Worm (Caenorhabditis elegans) whole organism, L4 larva: ENCODE data around the gene let-767.

Experiments used
- F10B5.3 ChIP-seq: sonication (generic microtip); optimal IDR thresholded peaks from 2 replicates; lab custom pipeline; 2016; ENCODE audit warnings: mild to moderate bottlenecking, missing genetic modification characterization, missing compliant biosample characterization
- F37D6.2 ChIP-seq: sonication (generic microtip); optimal IDR thresholded peaks from 2 replicates; lab custom pipeline; 2016; ENCODE audit warnings: mild to moderate bottlenecking, missing genetic modification characterization, missing compliant biosample characterization
- F44E2.7 ChIP-seq: fragments of 200-800 bp; sonication (Bioruptor generic); IDR thresholded peaks from 2 replicates; pipeline ENCODE4 v2.1.2; 2022; ENCODE audit warnings: missing genetic modification characterization, missing compliant biosample characterization
- F49E8.2 ChIP-seq: sonication (generic microtip); optimal IDR thresholded peaks from 2 replicates; lab custom pipeline; 2016; ENCODE audit warnings: missing compliant biosample characterization, mild to moderate bottlenecking, missing genetic modification characterization, borderline replicate concordance
- T20F7.1 ChIP-seq: fragments of 200-800 bp; sonication (Bioruptor generic); optimal IDR thresholded peaks from 2 replicates; lab custom pipeline; 2018; ENCODE audit warnings: mild to moderate bottlenecking, missing genetic modification characterization, missing compliant biosample characterization
- T26A8.4 ChIP-seq: fragments of 200-800 bp; sonication (Bioruptor generic); IDR thresholded peaks from 2 replicates; pipeline ENCODE4 v1.3.6; 2022; ENCODE audit warnings: missing genetic modification characterization, missing compliant biosample characterization
- Y48G9A.11 ChIP-seq: fragments of 200-800 bp; sonication (Bioruptor generic); IDR thresholded peaks from 2 replicates; pipeline ENCODE4 v1.3.6; 2022; ENCODE audit warnings: missing genetic modification reagents, missing genetic modification characterization, missing compliant biosample characterization
- Y5F2A.4 ChIP-seq: fragments of 200-800 bp; sonication (Bioruptor generic); optimal IDR thresholded peaks from 2 replicates; lab custom pipeline; 2018; ENCODE audit warnings: mild to moderate bottlenecking, missing genetic modification characterization, missing compliant biosample characterization
- Y75B8A.6 ChIP-seq: fragments of 200-800 bp; sonication (Bioruptor generic); IDR thresholded peaks from 2 replicates; pipeline ENCODE4 v1.3.6; 2022; ENCODE audit warnings: missing genetic modification reagents, missing genetic modification characterization, missing compliant biosample characterization
- ZK337.2 ChIP-seq: fragments of 200-800 bp; sonication (Bioruptor generic); IDR thresholded peaks from 2 replicates; pipeline ENCODE4 v1.3.6; 2022; ENCODE audit warnings: missing genetic modification reagents, missing genetic modification characterization, missing compliant biosample characterization
- ZK546.5 ChIP-seq, 2 experiments: sonication (generic microtip); optimal IDR thresholded peaks; 2 replicates each; lab custom pipeline; 2017; ENCODE audit warnings: missing biosample characterization in 2 of 2, missing genetic modification characterization in 2 of 2
- ama-1 ChIP-seq: fragments of 150-350 bp; optimal IDR thresholded peaks from 2 replicates; lab custom pipeline; 2014; ENCODE audit warnings: inconsistent platforms, mixed read lengths
- attf-4 ChIP-seq: sonication (generic microtip); optimal IDR thresholded peaks from 3 replicates; lab custom pipeline; 2017; ENCODE audit warnings: missing biosample characterization, missing genetic modification characterization
- ceh-20 ChIP-seq: fragments of 200-800 bp; sonication (Bioruptor generic); IDR thresholded peaks from 2 replicates; pipeline ENCODE4 v1.3.6; 2022; ENCODE audit warnings: missing genetic modification reagents, missing genetic modification characterization, missing compliant biosample characterization
- ceh-44 ChIP-seq: fragments of 200-800 bp; sonication (Bioruptor generic); IDR thresholded peaks from 2 replicates; pipeline ENCODE4 v1.3.6; 2022; ENCODE audit warnings: missing genetic modification reagents, missing genetic modification characterization, missing compliant biosample characterization
- cey-2 ChIP-seq: sonication (generic microtip); optimal IDR thresholded peaks from 3 replicates; lab custom pipeline; 2017; ENCODE audit warnings: missing genetic modification characterization, mild to moderate bottlenecking, missing compliant biosample characterization, antibody characterized with exemption, borderline replicate concordance; ENCODE audit not compliant: insufficient read depth
- daf-12 ChIP-seq: fragments of 150-350 bp; optimal IDR thresholded peaks from 2 replicates; lab custom pipeline; 2014; ENCODE audit warnings: missing biosample characterization, missing genetic modification reagents, missing genetic modification characterization
- daf-19 ChIP-seq: fragments of 200-800 bp; sonication (Bioruptor generic); conservative IDR thresholded peaks from 2 replicates; pipeline ENCODE4 v1.3.6; 2022; ENCODE audit warnings: missing genetic modification characterization, missing compliant biosample characterization
- dmd-6 ChIP-seq: fragments of 200-800 bp; sonication (Bioruptor generic); IDR thresholded peaks from 2 replicates; pipeline ENCODE4 v1.3.6; 2022; ENCODE audit warnings: missing genetic modification reagents, missing genetic modification characterization, missing compliant biosample characterization
- dpl-1 ChIP-seq: fragments of 150-350 bp; optimal IDR thresholded peaks from 2 replicates; lab custom pipeline; 2014; ENCODE audit warnings: missing biosample characterization, missing genetic modification reagents, missing genetic modification characterization
- egl-27 ChIP-seq: sonication (generic microtip); optimal IDR thresholded peaks from 3 replicates; lab custom pipeline; 2017; ENCODE audit warnings: missing biosample characterization, missing genetic modification reagents, missing genetic modification characterization
- hlh-30 ChIP-seq: sonication (generic microtip); optimal IDR thresholded peaks from 2 replicates; lab custom pipeline; 2017; ENCODE audit warnings: antibody characterized with exemption, mild to moderate bottlenecking, missing genetic modification characterization, missing compliant biosample characterization; ENCODE audit not compliant: insufficient read depth
- hmg-1.1 ChIP-seq: fragments of 200-800 bp; sonication (Bioruptor generic); IDR thresholded peaks from 2 replicates; pipeline ENCODE4 v1.3.6; 2022; ENCODE audit warnings: missing genetic modification reagents, missing genetic modification characterization, missing compliant biosample characterization
- jun-1 ChIP-seq: fragments of 150-350 bp; optimal IDR thresholded peaks from 2 replicates; lab custom pipeline; 2014; ENCODE audit warnings: missing biosample characterization, missing genetic modification reagents, missing genetic modification characterization
- lim-7 ChIP-seq: fragments of 200-800 bp; sonication (Bioruptor generic); IDR thresholded peaks from 2 replicates; pipeline ENCODE4 v1.3.6; 2022; ENCODE audit warnings: missing genetic modification characterization, missing compliant biosample characterization
- lin-29 ChIP-seq: fragments of 200-800 bp; sonication (Bioruptor generic); IDR thresholded peaks from 2 replicates; pipeline ENCODE4 v1.3.6; 2022; ENCODE audit warnings: missing genetic modification reagents, missing genetic modification characterization, missing compliant biosample characterization
- lin-38 ChIP-seq: fragments of 200-800 bp; sonication (Bioruptor generic); IDR thresholded peaks from 2 replicates; pipeline ENCODE4 v1.3.6; 2022; ENCODE audit warnings: missing genetic modification reagents, missing genetic modification characterization, missing compliant biosample characterization
- lin-39 ChIP-seq: fragments of 150-350 bp; optimal IDR thresholded peaks from 2 replicates; lab custom pipeline; 2014; ENCODE audit warnings: missing biosample characterization, missing genetic modification reagents, missing genetic modification characterization
- lsy-2 ChIP-seq, 2 experiments: fragments of 150-350 bp in 1 of 2; sonication (generic microtip) in 1 of 2; optimal IDR thresholded peaks; 2 replicates each; lab custom pipeline; 2014 to 2017; ENCODE audit warnings: missing biosample characterization in 2 of 2, missing genetic modification characterization in 2 of 2
- madf-9 ChIP-seq: fragments of 200-800 bp; sonication (Bioruptor generic); conservative IDR thresholded peaks from 2 replicates; pipeline ENCODE4 v1.3.6; 2022; ENCODE audit warnings: missing genetic modification reagents, missing genetic modification characterization, missing compliant biosample characterization
- mdl-1 ChIP-seq, 2 experiments: fragments of 150-350 bp in 1 of 2; sonication (generic microtip) in 1 of 2; optimal IDR thresholded peaks; 2 replicates each; lab custom pipeline; 2014 to 2017; ENCODE audit warnings: missing biosample characterization in 2 of 2, missing genetic modification characterization in 2 of 2
- mes-2 ChIP-seq: sonication (generic microtip); optimal IDR thresholded peaks from 2 replicates; lab custom pipeline; 2016; ENCODE audit warnings: missing genotype, mild to moderate bottlenecking, missing genetic modification characterization, missing compliant biosample characterization; ENCODE audit not compliant: poor library complexity, severe bottlenecking
- mxl-2 ChIP-seq: fragments of 200-800 bp; sonication (Bioruptor generic); conservative IDR thresholded peaks from 2 replicates; pipeline ENCODE4 v1.3.6; 2022; ENCODE audit warnings: missing genetic modification reagents, missing genetic modification characterization, missing compliant biosample characterization
- mxl-3 ChIP-seq: fragments of 200-800 bp; sonication (Bioruptor generic); optimal IDR thresholded peaks from 2 replicates; lab custom pipeline; 2018; ENCODE audit warnings: mild to moderate bottlenecking, missing genetic modification characterization, missing compliant biosample characterization
- nhr-10 ChIP-seq: fragments of 150-350 bp; optimal IDR thresholded peaks from 2 replicates; lab custom pipeline; 2014; ENCODE audit warnings: missing biosample characterization, missing genetic modification characterization
- nhr-102 ChIP-seq: sonication (generic microtip); optimal IDR thresholded peaks from 2 replicates; lab custom pipeline; 2016; ENCODE audit warnings: mild to moderate bottlenecking, missing genetic modification characterization, moderate library complexity, missing compliant biosample characterization
- nhr-42 ChIP-seq: fragments of 200-800 bp; sonication (Bioruptor generic); IDR thresholded peaks from 2 replicates; pipeline ENCODE4 v1.3.6; 2022; ENCODE audit warnings: missing genetic modification characterization, missing compliant biosample characterization
- nhr-76 ChIP-seq: fragments of 150-350 bp; optimal IDR thresholded peaks from 2 replicates; lab custom pipeline; 2014; ENCODE audit warnings: missing biosample characterization, missing genetic modification characterization
- nhr-77 ChIP-seq: fragments of 150-350 bp; optimal IDR thresholded peaks from 2 replicates; lab custom pipeline; 2014; ENCODE audit warnings: missing biosample characterization, missing genetic modification characterization
- pha-4 ChIP-seq, 2 experiments: fragments of 150-350 bp in 1 of 2; fragments of 200-800 bp in 1 of 2; sonication (Bioruptor generic) in 1 of 2; IDR thresholded peaks in 1 of 2; optimal IDR thresholded peaks in 1 of 2; 2 replicates each; pipeline versions ENCODE4 v1.3.6 to Lab custom; 2014 to 2022; ENCODE audit warnings: missing genetic modification characterization in 2 of 2, missing genetic modification reagents in 2 of 2, missing biosample characterization in 1 of 2, missing compliant biosample characterization in 1 of 2
- php-3 ChIP-seq: fragments of 200-800 bp; sonication (Bioruptor generic); IDR thresholded peaks from 2 replicates; pipeline ENCODE4 v1.3.6; 2022; ENCODE audit warnings: missing genetic modification reagents, missing genetic modification characterization, missing compliant biosample characterization
- sdz-12 ChIP-seq: fragments of 200-800 bp; sonication (Bioruptor generic); optimal IDR thresholded peaks from 2 replicates; lab custom pipeline; 2018; ENCODE audit warnings: mild to moderate bottlenecking, missing genetic modification characterization, missing compliant biosample characterization
- set-16 ChIP-seq: fragments of 200-800 bp; sonication (Bioruptor generic); IDR thresholded peaks from 2 replicates; pipeline ENCODE4 v1.3.6; 2022; ENCODE audit warnings: missing genetic modification reagents, missing genetic modification characterization, missing compliant biosample characterization
- skn-1 ChIP-seq: fragments of 150-350 bp; optimal IDR thresholded peaks from 2 replicates; lab custom pipeline; 2014; ENCODE audit warnings: missing biosample characterization, missing genetic modification characterization
- snpc-1.2 ChIP-seq: fragments of 200-800 bp; sonication (Bioruptor generic); IDR thresholded peaks from 2 replicates; pipeline ENCODE4 v1.3.6; 2022; ENCODE audit warnings: missing genetic modification reagents, missing genetic modification characterization, missing compliant biosample characterization
- tag-97 ChIP-seq: fragments of 200-800 bp; sonication (Bioruptor generic); IDR thresholded peaks from 2 replicates; pipeline ENCODE4 v1.3.6; 2022; ENCODE audit warnings: missing genetic modification characterization, missing compliant biosample characterization
- tra-1 ChIP-seq: fragments of 200-800 bp; sonication (Bioruptor generic); IDR thresholded peaks from 2 replicates; pipeline ENCODE4 v1.3.6; 2022; ENCODE audit warnings: missing genetic modification reagents, missing genetic modification characterization, missing compliant biosample characterization
- unc-130 ChIP-seq: sonication (generic microtip); optimal IDR thresholded peaks from 2 replicates; lab custom pipeline; 2016; ENCODE audit warnings: missing genetic modification reagents, missing genetic modification characterization, missing compliant biosample characterization
- zfp-3 ChIP-seq: fragments of 200-800 bp; sonication (Bioruptor generic); conservative IDR thresholded peaks from 2 replicates; pipeline ENCODE4 v1.3.6; 2022; ENCODE audit warnings: missing genetic modification reagents, missing genetic modification characterization, missing compliant biosample characterization
- zip-2 ChIP-seq: fragments of 150-350 bp; optimal IDR thresholded peaks from 2 replicates; lab custom pipeline; 2014; ENCODE audit warnings: missing biosample characterization, missing genetic modification characterization

let-767 gene

DNA sequence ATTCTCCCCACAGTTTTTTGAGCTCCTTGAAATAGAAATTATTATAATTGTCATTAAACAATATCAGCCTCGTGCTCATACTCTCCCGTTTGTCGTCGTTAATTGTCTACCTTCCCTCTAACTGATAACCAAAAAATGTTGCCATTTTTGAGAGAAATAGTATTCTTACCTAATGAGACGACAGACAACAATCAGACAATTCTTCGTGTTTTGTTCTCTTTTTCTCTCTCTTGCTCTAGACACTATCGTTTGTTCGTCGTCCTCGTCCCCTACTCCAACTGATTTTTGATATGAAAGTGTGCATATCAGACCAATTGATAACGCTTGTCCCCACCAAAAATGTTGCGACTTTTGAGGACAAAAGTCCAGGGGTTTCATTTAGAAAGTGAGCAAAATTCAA, 21.8 kb upstream of the let-767 start (continued):
- TF ChIP-seq madf-9 (GFP tag; lab: Robert Waterston, UW) (no peak), egl-27 (tag; lab: Kevin White, UChicago) (no peak), Y5F2A.4 (GFP tag; lab: Kevin White, UChicago) (no peak), daf-19 (GFP tag; lab: Robert Waterston, UW) (no peak), php-3 (peak; percentile 61; the same call in 1 of the 2 replicates), set-16 (GFP tag; lab: Robert Waterston, UW) (no peak), attf-4 (tag; lab: Kevin White, UChicago) (no peak), dpl-1 (GFP tag; lab: Kevin White, UChicago) (no peak), ZK546.5 (tag; optimal IDR thresholded peaks at IDR 0.05; lab: Kevin White, UChicago) (no peak), nhr-10 (no peak), F44E2.7 (GFP tag; lab: Robert Waterston, UW) (no peak), mxl-3 (GFP tag; lab: Kevin White, UChicago) (no peak), Y48G9A.11 (GFP tag; lab: Robert Waterston, UW) (no peak), T26A8.4 (no peak), mdl-1 (tag; optimal IDR thresholded peaks at IDR 0.05; lab: Kevin White, UChicago) (peak in 1 of 2 experiments; percentile 66), mes-2 (tag; lab: Kevin White, UChicago) (peak; percentile 2), F37D6.2 (tag; lab: Kevin White, UChicago) (no peak), zfp-3 (GFP tag; lab: Robert Waterston, UW) (no peak), ceh-44 (no peak), unc-130 (no peak), pha-4 (GFP tag; IDR thresholded peaks at IDR 0.05; lab: Robert Waterston, UW) (no peak), pha-4 (tag; optimal IDR thresholded peaks at IDR 0.05; lab: Kevin White, UChicago) (no peak), lim-7 (no peak), lsy-2 (tag; optimal IDR thresholded peaks at IDR 0.05; lab: Kevin White, UChicago) (peak; percentile 25 to 34), sdz-12 (GFP tag; lab: Kevin White, UChicago) (no peak), ama-1 (lab: Kevin White, UChicago) (no peak), Y75B8A.6 (no peak), mxl-2 (GFP tag; lab: Robert Waterston, UW) (no peak), F10B5.3 (tag; lab: Kevin White, UChicago) (no peak), T20F7.1 (GFP tag; lab: Kevin White, UChicago) (peak; percentile 46), hmg-1.1 (GFP tag; lab: Robert Waterston, UW) (no peak), nhr-102 (no peak), F49E8.2 (tag; lab: Kevin White, UChicago) (no peak), daf-12 (tag; lab: Kevin White, UChicago) (no peak), cey-2 (tag; lab: Kevin White, UChicago) (no peak), dmd-6 (GFP tag; lab: Robert Waterston, UW) (peak; percentile 93), jun-1 (tag; lab: Kevin White, UChicago) (no peak), lin-29 (GFP tag; lab: Robert Waterston, UW) (no peak), ceh-20 (GFP tag; lab: Robert Waterston, UW) (no peak), nhr-42 (GFP tag; lab: Robert Waterston, UW) (no peak), lin-39 (no peak), hlh-30 (peak; percentile 35), ZK337.2 (GFP tag; lab: Robert Waterston, UW) (no peak), zip-2 (peak; percentile 25), tag-97 (GFP tag; lab: Robert Waterston, UW) (no peak), tra-1 (GFP tag; lab: Robert Waterston, UW) (no peak), nhr-77 (tag; lab: Kevin White, UChicago) (peak; percentile 41), skn-1 (tag; lab: Kevin White, UChicago) (no peak), snpc-1.2 (no peak), nhr-76 (tag; lab: Kevin White, UChicago) (no peak), lin-38 (GFP tag; lab: Robert Waterston, UW) (no peak)
